Worm (Caenorhabditis elegans): Measurements from ENCODE around the gene odd-1.

ce11 chrIII:7063061-7063460 lies 45.1 kb upstream of the odd-1 start:
- TF ChIP-seq flt-1 (GFP tag; IDR thresholded peaks at IDR 0.05) (no peak), med-1 (GFP tag; optimal IDR thresholded peaks at IDR 0.05; ENCODE audit: insufficient read depth) (no peak), klf-2 (GFP tag; conservative IDR thresholded peaks at IDR 0.05) (no peak), ztf-23 (GFP tag; IDR thresholded peaks at IDR 0.05) (no peak), ztf-29 (GFP tag; IDR thresholded peaks at IDR 0.05) (no peak)
